Worm (Caenorhabditis elegans) whole organism, L1 larva: ENCODE measurements around the gene clec-29.

Source experiments
- C04F5.9 ChIP-seq: sonication (generic microtip); optimal IDR thresholded peaks from 2 replicates; lab custom pipeline; 2016; ENCODE audit warnings: missing genetic modification characterization, missing compliant biosample characterization
- C16A3.4 ChIP-seq: fragments of 150-350 bp; optimal IDR thresholded peaks from 2 replicates; lab custom pipeline; 2014; ENCODE audit warnings: missing biosample characterization, missing genetic modification characterization
- F16B12.6 ChIP-seq: fragments of 150-350 bp; optimal IDR thresholded peaks from 2 replicates; lab custom pipeline; 2014; ENCODE audit warnings: missing biosample characterization, missing genetic modification characterization
- Y116A8C.19 ChIP-seq: sonication (generic microtip); optimal IDR thresholded peaks from 2 replicates; lab custom pipeline; 2016; ENCODE audit warnings: missing compliant biosample characterization, missing genetic modification characterization, borderline replicate concordance
- aha-1 ChIP-seq: fragments of 150-350 bp; optimal IDR thresholded peaks from 2 replicates; lab custom pipeline; 2014; ENCODE audit warnings: missing biosample characterization, missing genetic modification characterization
- alr-1 ChIP-seq: fragments of 200-800 bp; sonication (Bioruptor generic); optimal IDR thresholded peaks from 2 replicates; lab custom pipeline; 2018; ENCODE audit warnings: borderline replicate concordance, mild to moderate bottlenecking, missing genetic modification characterization, missing compliant biosample characterization
- ceh-88 ChIP-seq: fragments of 200-800 bp; sonication (Bioruptor generic); IDR thresholded peaks from 2 replicates; pipeline ENCODE4 v1.3.6; 2022; ENCODE audit warnings: missing genetic modification characterization, missing compliant biosample characterization
- ces-1 ChIP-seq: fragments of 150-350 bp; optimal IDR thresholded peaks from 2 replicates; lab custom pipeline; 2014; ENCODE audit warnings: missing biosample characterization, missing genetic modification reagents, missing genetic modification characterization
- dpl-1 ChIP-seq, 3 experiments: fragments of 150-350 bp in 2 of 3; sonication (generic microtip) in 1 of 3; optimal IDR thresholded peaks; 2 replicates each; lab custom pipeline; 2014 to 2017; ENCODE audit warnings: missing biosample characterization in 3 of 3, missing genetic modification characterization in 3 of 3, missing genetic modification reagents in 3 of 3
- efl-1 ChIP-seq, 4 experiments: fragments of 150-350 bp; optimal IDR thresholded peaks in 3 of 4; peaks in 1 of 4; 1 replicate in 1 of 4; 2 replicates in 3 of 4; lab custom pipeline; 2014; ENCODE audit warnings: missing biosample characterization in 2 of 4, missing genetic modification characterization in 2 of 4, missing genetic modification reagents in 2 of 4
- efl-3 ChIP-seq: fragments of 200-800 bp; sonication (Bioruptor generic); optimal IDR thresholded peaks from 2 replicates; lab custom pipeline; 2018; ENCODE audit warnings: mild to moderate bottlenecking, missing genetic modification characterization, missing compliant biosample characterization
- egl-13 ChIP-seq: sonication (generic microtip); optimal IDR thresholded peaks from 2 replicates; lab custom pipeline; 2016; ENCODE audit warnings: missing genotype, missing genetic modification reagents, missing genetic modification characterization, missing compliant biosample characterization
- elt-3 ChIP-seq, 6 experiments: fragments of 150-350 bp in 1 of 6; sonication (generic microtip); optimal IDR thresholded peaks; 2 replicates each; lab custom pipeline; 2017 to 2018; ENCODE audit warnings: missing biosample characterization in 6 of 6, missing genetic modification characterization in 6 of 6, inconsistent platforms in 1 of 6
- fkh-10 ChIP-seq: sonication (generic microtip); optimal IDR thresholded peaks from 2 replicates; lab custom pipeline; 2017; ENCODE audit warnings: missing biosample characterization, missing genetic modification reagents, missing genetic modification characterization
- fkh-8 ChIP-seq: sonication (generic microtip); optimal IDR thresholded peaks from 2 replicates; lab custom pipeline; 2016; ENCODE audit warnings: mild to moderate bottlenecking, missing genetic modification characterization, missing compliant biosample characterization
- fos-1 ChIP-seq: fragments of 150-350 bp; optimal IDR thresholded peaks from 2 replicates; lab custom pipeline; 2014; ENCODE audit warnings: missing biosample characterization, missing genetic modification characterization
- hpl-2 ChIP-seq: fragments of 150-350 bp; optimal IDR thresholded peaks from 2 replicates; lab custom pipeline; 2014; ENCODE audit warnings: missing biosample characterization, missing genetic modification reagents, missing genetic modification characterization
- irx-1 ChIP-seq: sonication (generic microtip); optimal IDR thresholded peaks from 2 replicates; lab custom pipeline; 2016; ENCODE audit warnings: missing genetic modification characterization, missing compliant biosample characterization
- isw-1 ChIP-seq: fragments of 200-800 bp; sonication (Bioruptor generic); IDR thresholded peaks from 2 replicates; pipeline ENCODE4 v1.3.6; 2022; ENCODE audit warnings: missing genetic modification characterization, missing compliant biosample characterization
- jun-1 ChIP-seq: fragments of 150-350 bp; optimal IDR thresholded peaks from 2 replicates; lab custom pipeline; 2014; ENCODE audit warnings: missing biosample characterization, missing genetic modification reagents, missing genetic modification characterization
- lin-14 ChIP-seq: fragments of 200-800 bp; sonication (Bioruptor generic); optimal IDR thresholded peaks from 2 replicates; lab custom pipeline; 2018; ENCODE audit warnings: mild to moderate bottlenecking, missing genetic modification characterization, moderate library complexity, missing compliant biosample characterization
- lin-15B ChIP-seq: fragments of 150-350 bp; sonication (generic microtip); optimal IDR thresholded peaks from 3 replicates; lab custom pipeline; 2014; ENCODE audit warnings: missing biosample characterization, missing genetic modification characterization
- lsy-2 ChIP-seq, 2 experiments: fragments of 150-350 bp; optimal IDR thresholded peaks; 2 replicates each; lab custom pipeline; 2014; ENCODE audit warnings: missing biosample characterization in 2 of 2, missing genetic modification characterization in 2 of 2
- mdl-1 ChIP-seq, 2 experiments: fragments of 150-350 bp; optimal IDR thresholded peaks; 2 replicates each; lab custom pipeline; 2014 to 2017; ENCODE audit warnings: missing biosample characterization in 2 of 2, missing genetic modification characterization in 2 of 2, inconsistent platforms in 1 of 2
- mef-2 ChIP-seq: fragments of 150-350 bp; optimal IDR thresholded peaks from 2 replicates; lab custom pipeline; 2014; ENCODE audit warnings: missing biosample characterization, missing genetic modification characterization
- nhr-237 ChIP-seq: fragments of 150-350 bp; optimal IDR thresholded peaks from 2 replicates; lab custom pipeline; 2014; ENCODE audit warnings: missing biosample characterization, missing genetic modification characterization
- nhr-28 ChIP-seq: fragments of 150-350 bp; optimal IDR thresholded peaks from 2 replicates; lab custom pipeline; 2014; ENCODE audit warnings: missing biosample characterization, missing genetic modification characterization
- nhr-71 ChIP-seq: sonication (generic microtip); optimal IDR thresholded peaks from 2 replicates; lab custom pipeline; 2016; ENCODE audit warnings: mild to moderate bottlenecking, missing genetic modification characterization, moderate library complexity, missing compliant biosample characterization
- nhr-84 ChIP-seq: sonication (generic microtip); optimal IDR thresholded peaks from 2 replicates; lab custom pipeline; 2017; ENCODE audit warnings: missing biosample characterization, missing genetic modification characterization
- nhr-85 ChIP-seq: sonication (generic microtip); peaks from one replicate; lab custom pipeline; 2016; ENCODE audit warnings: missing genetic modification characterization, inconsistent platforms, missing compliant biosample characterization
- nhr-90 ChIP-seq: sonication (generic microtip); optimal IDR thresholded peaks from 2 replicates; lab custom pipeline; 2016; ENCODE audit warnings: mild to moderate bottlenecking, missing genetic modification characterization, missing compliant biosample characterization; ENCODE audit not compliant: poor library complexity
- pax-3 ChIP-seq: fragments of 200-800 bp; sonication (Bioruptor generic); optimal IDR thresholded peaks from 2 replicates; lab custom pipeline; 2018; ENCODE audit warnings: mild to moderate bottlenecking, missing genetic modification characterization, moderate library complexity, missing compliant biosample characterization
- pqm-1 ChIP-seq: sonication (generic microtip); optimal IDR thresholded peaks from 3 replicates; lab custom pipeline; 2017; ENCODE audit warnings: missing biosample characterization, missing genetic modification characterization
- skn-1 ChIP-seq: fragments of 150-350 bp; optimal IDR thresholded peaks from 2 replicates; lab custom pipeline; 2014; ENCODE audit warnings: missing biosample characterization, missing genetic modification characterization
- snu-23 ChIP-seq: sonication (generic microtip); optimal IDR thresholded peaks from 2 replicates; lab custom pipeline; 2016; ENCODE audit warnings: missing genetic modification characterization, missing compliant biosample characterization
- sptf-1 ChIP-seq: fragments of 150-350 bp; optimal IDR thresholded peaks from 2 replicates; lab custom pipeline; 2014; ENCODE audit warnings: missing biosample characterization, missing genetic modification characterization
- sup-37 ChIP-seq: fragments of 200-800 bp; sonication (Bioruptor generic); optimal IDR thresholded peaks from 2 replicates; lab custom pipeline; 2018; ENCODE audit warnings: mild to moderate bottlenecking, missing genetic modification characterization, missing compliant biosample characterization
- tbx-2 ChIP-seq: sonication (generic microtip); optimal IDR thresholded peaks from 2 replicates; lab custom pipeline; 2016; ENCODE audit warnings: missing genetic modification characterization, missing compliant biosample characterization
- unc-130 ChIP-seq: fragments of 150-350 bp; optimal IDR thresholded peaks from 2 replicates; lab custom pipeline; 2017; ENCODE audit warnings: missing biosample characterization, missing genetic modification characterization, inconsistent platforms
- unc-86 ChIP-seq: sonication (generic microtip); optimal IDR thresholded peaks from 2 replicates; lab custom pipeline; 2016; ENCODE audit warnings: missing genetic modification characterization, missing compliant biosample characterization
- vab-15 ChIP-seq: sonication (generic microtip); optimal IDR thresholded peaks from 2 replicates; lab custom pipeline; 2017; ENCODE audit warnings: missing genotype, mild to moderate bottlenecking, missing genetic modification characterization, missing compliant biosample characterization
- xbp-1 ChIP-seq: sonication (generic microtip); optimal IDR thresholded peaks from 2 replicates; lab custom pipeline; 2016; ENCODE audit warnings: missing genetic modification characterization, missing compliant biosample characterization
- zag-1 ChIP-seq: fragments of 150-350 bp; optimal IDR thresholded peaks from 2 replicates; lab custom pipeline; 2014; ENCODE audit warnings: missing biosample characterization, missing genetic modification characterization
- ztf-11 ChIP-seq, 2 experiments: sonication (generic microtip); optimal IDR thresholded peaks; 2 replicates each; lab custom pipeline; 2016 to 2017; ENCODE audit warnings: missing genetic modification characterization in 2 of 2, missing biosample characterization in 1 of 2, missing compliant biosample characterization in 1 of 2
- ztf-4 ChIP-seq: fragments of 150-350 bp; optimal IDR thresholded peaks from 2 replicates; lab custom pipeline; 2014; ENCODE audit warnings: missing biosample characterization, missing genetic modification characterization

clec-29 gene

DNA sequence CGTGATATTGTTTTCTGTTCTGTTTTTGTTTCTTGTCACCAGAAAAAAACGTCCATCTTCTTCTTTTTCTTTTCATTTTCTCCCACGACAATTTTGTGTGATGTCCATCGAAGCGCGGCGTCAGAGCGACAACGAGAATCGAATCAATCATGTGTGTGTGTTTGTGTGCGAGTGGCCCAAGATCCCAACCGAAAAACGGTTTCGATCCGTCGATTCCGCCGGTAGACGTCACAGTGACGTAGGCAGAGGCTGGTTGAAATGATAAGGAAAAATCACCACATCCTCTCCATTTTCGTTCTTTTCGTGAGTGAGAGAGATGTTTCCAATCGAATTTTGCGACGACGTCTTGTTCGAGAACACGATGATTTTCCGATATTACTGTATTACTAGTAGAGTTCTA, 41.6 kb upstream of the clec-29 start (continued):
- peak; percentile 53 for TF ChIP-seq nhr-71 (tag; lab: Kevin White, UChicago)

DNA sequence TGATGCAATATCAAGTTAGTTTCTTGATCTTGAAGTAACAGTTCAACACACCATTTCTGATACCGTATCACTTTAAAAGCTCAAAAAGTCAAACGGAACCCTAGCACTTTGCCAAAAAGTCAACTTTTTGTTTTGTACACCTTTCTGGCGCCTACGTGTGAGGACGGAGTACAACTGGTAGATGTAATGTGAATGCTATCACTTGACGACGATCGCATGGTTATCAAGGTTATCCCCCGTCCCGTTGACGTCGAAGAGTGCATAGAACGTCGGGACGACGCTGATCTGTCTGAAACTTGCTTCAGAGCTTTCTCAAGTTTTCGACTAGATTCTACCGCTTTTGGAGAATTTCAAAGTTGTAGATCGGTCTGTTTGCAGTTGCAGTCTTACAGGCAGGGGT, 41.0 kb upstream of the clec-29 start:
- TF ChIP-seq elt-3 (tag; optimal IDR thresholded peaks at IDR 0.05; lab: Kevin White, UChicago) (peak in 3 of 6 experiments; percentile 2 to 59 (median 46)), irx-1 (tag; lab: Kevin White, UChicago) (no peak), efl-1 (optimal IDR thresholded peaks at IDR 0.05; lab: Kevin White, UChicago) (no peak), efl-1 (GFP tag; optimal IDR thresholded peaks at IDR 0.05 in 1 of 2; lab: Kevin White, UChicago) (peak in 1 of 2 experiments; percentile 84), unc-130 (peak; percentile 17)

- TF ChIP-seq alr-1 (tag; lab: Kevin White, UChicago) (no peak), nhr-237 (tag; lab: Kevin White, UChicago) (no peak), nhr-28 (no peak), C16A3.4 (tag; lab: Kevin White, UChicago) (no peak), nhr-84 (no peak), xbp-1 (tag; lab: Kevin White, UChicago) (no peak), mef-2 (tag; lab: Kevin White, UChicago) (no peak), irx-1 (tag; lab: Kevin White, UChicago) (no peak), fkh-10 (GFP tag; lab: Kevin White, UChicago) (no peak), jun-1 (tag; lab: Kevin White, UChicago) (no peak), vab-15 (tag; lab: Kevin White, UChicago) (no peak)
Observed at ce11 chrV:16779281-16779597, 40.2 kb upstream of the clec-29 start.

DNA sequence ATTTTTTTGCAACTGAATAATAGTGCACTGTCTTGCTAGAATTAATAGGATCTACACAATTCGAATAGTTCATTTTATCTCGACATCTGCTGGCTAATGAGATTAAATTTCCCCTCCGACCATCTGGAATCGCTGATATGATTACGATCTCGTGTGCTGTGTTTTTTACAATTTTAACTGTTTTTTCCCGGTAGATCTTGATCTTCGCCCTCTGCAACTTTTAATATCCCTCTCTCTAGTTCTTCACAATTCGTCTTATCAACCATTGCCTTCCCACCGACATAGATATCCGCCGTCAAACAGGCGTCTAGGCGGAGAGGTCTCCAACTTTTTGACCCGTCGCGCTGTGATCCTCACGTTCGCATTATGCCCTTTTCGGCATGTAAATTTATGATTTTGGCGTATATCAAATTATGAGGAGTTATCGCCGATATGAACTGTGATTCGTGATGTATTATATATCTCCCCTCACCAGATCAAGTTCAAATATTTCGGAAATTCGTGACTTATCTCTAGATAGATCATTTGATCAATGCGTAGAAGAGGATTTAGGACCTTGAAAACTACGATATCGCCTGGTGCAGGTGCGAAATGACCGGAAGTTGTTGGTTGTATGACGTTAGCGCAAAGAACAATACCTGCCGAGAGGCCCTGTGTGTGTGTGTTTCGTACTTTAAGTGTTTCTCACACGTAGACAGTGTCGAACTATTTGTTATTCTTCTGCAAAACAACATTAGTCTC, 39.7 kb upstream of the clec-29 start:
- TF ChIP-seq ztf-11 (tag; optimal IDR thresholded peaks at IDR 0.05; lab: Kevin White, UChicago) (no peak), efl-3 (no peak), nhr-237 (tag; lab: Kevin White, UChicago) (no peak), pax-3 (tag; lab: Kevin White, UChicago) (no peak), Y116A8C.19 (tag; lab: Kevin White, UChicago) (no peak), unc-86 (no peak), xbp-1 (tag; lab: Kevin White, UChicago) (no peak), tbx-2 (tag; lab: Kevin White, UChicago) (peak; percentile 4), jun-1 (tag; lab: Kevin White, UChicago) (no peak), sptf-1 (tag; lab: Kevin White, UChicago) (no peak), mdl-1 (tag; optimal IDR thresholded peaks at IDR 0.05; lab: Kevin White, UChicago) (no peak), dpl-1 (GFP tag; optimal IDR thresholded peaks at IDR 0.05; lab: Kevin White, UChicago) (no peak), ceh-88 (no peak), efl-1 (optimal IDR thresholded peaks at IDR 0.05; lab: Kevin White, UChicago) (no peak), efl-1 (GFP tag; optimal IDR thresholded peaks at IDR 0.05 in 1 of 2; lab: Kevin White, UChicago) (peak in 1 of 2 experiments; percentile 23), fos-1 (tag; lab: Kevin White, UChicago) (no peak), fkh-8 (tag; lab: Kevin White, UChicago) (no peak), snu-23 (GFP tag; lab: Kevin White, UChicago) (peak; percentile 32), ces-1 (GFP tag; lab: Kevin White, UChicago) (no peak), nhr-71 (tag; lab: Kevin White, UChicago) (peak; percentile 67), pqm-1 (tag; lab: Kevin White, UChicago) (no peak), aha-1 (tag; lab: Kevin White, UChicago) (no peak), ztf-4 (tag; lab: Kevin White, UChicago) (no peak), C04F5.9 (tag; lab: Kevin White, UChicago) (no peak), isw-1 (GFP tag; lab: Robert Waterston, UW) (no peak), egl-13 (tag; lab: Kevin White, UChicago) (no peak), F16B12.6 (no peak), skn-1 (no peak), zag-1 (tag; lab: Kevin White, UChicago) (no peak), hpl-2 (GFP tag; lab: Kevin White, UChicago) (no peak), unc-130 (peak; percentile 8), lin-15B (tag; lab: Kevin White, UChicago) (no peak), lin-14 (peak; percentile 79), sup-37 (no peak), nhr-90 (tag; lab: Kevin White, UChicago) (peak; percentile 43), lsy-2 (tag; optimal IDR thresholded peaks at IDR 0.05; lab: Kevin White, UChicago) (peak in 1 of 2 experiments; percentile 26), nhr-84 (no peak), nhr-85 (tag; lab: Kevin White, UChicago) (peak; percentile 95)
